Fruit fly (Drosophila melanogaster): ENCODE results near the gene Krn.

DNA sequence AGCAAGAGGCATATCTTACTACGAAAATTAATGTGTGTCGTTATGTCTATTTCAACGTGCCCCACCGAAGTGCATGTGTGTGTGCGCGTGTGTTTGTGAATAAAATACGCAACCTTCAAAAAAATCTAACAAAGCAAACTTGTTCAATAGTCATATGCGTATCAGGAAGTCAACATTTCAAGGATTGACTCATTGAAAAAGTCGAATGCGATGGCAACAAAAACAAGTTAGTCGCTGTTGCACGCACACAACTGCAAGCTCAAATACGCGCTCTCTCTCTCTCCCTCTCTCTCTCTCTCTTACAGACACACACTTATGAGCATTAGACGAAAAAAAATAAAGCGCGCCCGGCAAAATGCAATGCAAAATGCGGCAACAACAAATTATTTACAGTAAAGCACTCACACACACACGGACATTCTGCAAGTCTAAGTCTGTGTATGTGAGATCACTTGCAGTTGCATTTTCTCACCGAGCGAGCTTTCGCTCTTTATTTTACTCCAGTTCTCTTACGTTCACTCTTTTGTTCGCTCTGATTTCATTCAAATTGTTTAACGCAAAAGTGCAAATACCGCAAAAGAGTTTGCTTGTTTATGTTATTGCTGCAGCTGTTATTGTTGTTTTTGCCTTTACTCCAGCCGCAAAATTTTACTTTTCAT is 47.3 kb downstream of the Krn start:
- no peak for TF ChIP-seq CG31627 (GFP tag; optimal IDR thresholded peaks at IDR 0.05)
- TF ChIP-seq pdm3 (GFP tag; optimal IDR thresholded peaks at IDR 0.05) = no peak
- TF ChIP-seq Blimp-1 (GFP tag; optimal IDR thresholded peaks at IDR 0.05) = peak; percentile 28
- TF ChIP-seq CG8632 (GFP tag; optimal IDR thresholded peaks at IDR 0.05) = no peak
- no peak for TF ChIP-seq CG7368 (GFP tag; optimal IDR thresholded peaks at IDR 0.05)
- TF ChIP-seq Met (GFP tag; optimal IDR thresholded peaks at IDR 0.05) = no peak
- TF ChIP-seq CG6163 (GFP tag; IDR thresholded peaks at IDR 0.05) = no peak
- peak; percentile 71 for TF ChIP-seq svp (GFP tag)
- no peak for TF ChIP-seq Sox14 (GFP tag; optimal IDR thresholded peaks at IDR 0.05)
- no peak for TF ChIP-seq Gug (GFP tag; IDR thresholded peaks at IDR 0.05)
- no peak for TF ChIP-seq OdsH (GFP tag; optimal IDR thresholded peaks at IDR 0.05)
- no peak for TF ChIP-seq Smox (GFP tag; optimal IDR thresholded peaks at IDR 0.05)
- TF ChIP-seq Hr39 (GFP tag; optimal IDR thresholded peaks at IDR 0.05) = no peak
